Fruit fly (Drosophila melanogaster): ENCODE results near the gene dpr8.
A peak's percentile ranks its signal among the peaks of the same experiment; 100 is the strongest.

Gene dpr8

dm6 chrX:14493779-14494401 is 171.9 kb downstream of the dpr8 start (continued):
- TF ChIP-seq Spps (tag; optimal IDR thresholded peaks at IDR 0.05): peak; percentile 34
- TF ChIP-seq da (GFP tag; optimal IDR thresholded peaks at IDR 0.05): no peak
- no peak; the same call in 2 of the 3 replicates for TF ChIP-seq CG14050 (GFP tag; IDR thresholded peaks at IDR 0.05)
- TF ChIP-seq Mad (GFP tag; optimal IDR thresholded peaks at IDR 0.05): no peak
- no peak for TF ChIP-seq chm (GFP tag; IDR thresholded peaks at IDR 0.05)
- TF ChIP-seq ind (GFP tag; optimal IDR thresholded peaks at IDR 0.05): peak; percentile 38
- no peak for TF ChIP-seq Hr39 (optimal IDR thresholded peaks at IDR 0.05)
- peak; percentile 46 for TF ChIP-seq CG15269 (tag; optimal IDR thresholded peaks at IDR 0.05)
- no peak for TF ChIP-seq Usf (GFP tag; optimal IDR thresholded peaks at IDR 0.05)
- peak; percentile 23; the same call in 1 of the 3 replicates for TF ChIP-seq sr (GFP tag; IDR thresholded peaks at IDR 0.05)
- TF ChIP-seq CG15601 (tag; optimal IDR thresholded peaks at IDR 0.05): peak; percentile 70
- peak; percentile 42; the same call in 1 of the 3 replicates for TF ChIP-seq B-H1 (GFP tag; IDR thresholded peaks at IDR 0.05)
- no peak for TF ChIP-seq zf30C (GFP tag; optimal IDR thresholded peaks at IDR 0.05)
- peak; percentile 22 for TF ChIP-seq CG12219 (GFP tag; optimal IDR thresholded peaks at IDR 0.05)
- TF ChIP-seq lola (GFP tag; optimal IDR thresholded peaks at IDR 0.05): no peak
- no peak for TF ChIP-seq fru (optimal IDR thresholded peaks at IDR 0.05)
- no peak for TF ChIP-seq C15 (GFP tag; IDR thresholded peaks at IDR 0.05)
- no peak for TF ChIP-seq Dip3 (GFP tag; optimal IDR thresholded peaks at IDR 0.05)
- TF ChIP-seq CG6765 (GFP tag; optimal IDR thresholded peaks at IDR 0.05): no peak
- no peak for TF ChIP-seq twi (tag; optimal IDR thresholded peaks at IDR 0.05)
- 0 out of 2 replicates have a peak, but pooled peaks have one; percentile 38 for TF ChIP-seq Drgx (GFP tag; IDR thresholded peaks at IDR 0.05)
- TF ChIP-seq CG15479 (GFP tag; optimal IDR thresholded peaks at IDR 0.05): no peak
- TF ChIP-seq jigr1 (GFP tag; IDR thresholded peaks at IDR 0.05): no peak
- peak; percentile 56; the same call in 2 of the 3 replicates for TF ChIP-seq croc (GFP tag; conservative IDR thresholded peaks at IDR 0.05)
- no peak for TF ChIP-seq jumu (GFP tag; optimal IDR thresholded peaks at IDR 0.05)
- no peak for TF ChIP-seq eyg (GFP tag; optimal IDR thresholded peaks at IDR 0.05)
- peak; percentile 77 for TF ChIP-seq PHDP (tag; optimal IDR thresholded peaks at IDR 0.05)
- no peak for TF ChIP-seq Hmx (GFP tag; optimal IDR thresholded peaks at IDR 0.05)
- no peak for TF ChIP-seq CG10565 (GFP tag; optimal IDR thresholded peaks at IDR 0.05)
- TF ChIP-seq CG14965 (GFP tag; optimal IDR thresholded peaks at IDR 0.05; ENCODE audit: borderline replicate concordance): no peak
- TF ChIP-seq CG10959 (GFP tag; IDR thresholded peaks at IDR 0.05): 0 out of 2 replicates have a peak, but pooled peaks have one; percentile 45
- TF ChIP-seq CG12391 (tag; optimal IDR thresholded peaks at IDR 0.05): peak; percentile 75
- peak; percentile 57 for TF ChIP-seq CG1233 (GFP tag; optimal IDR thresholded peaks at IDR 0.05)
- TF ChIP-seq CG7963 (GFP tag; IDR thresholded peaks at IDR 0.05; ENCODE audit: partially characterized antibody): no peak
- peak; percentile 29; the same call in 1 of the 2 replicates for TF ChIP-seq onecut (GFP tag; IDR thresholded peaks at IDR 0.05)
- peak; percentile 69 for TF ChIP-seq Awh (GFP tag; IDR thresholded peaks at IDR 0.05)
- TF ChIP-seq gem (tag; optimal IDR thresholded peaks at IDR 0.05): peak; percentile 84
- TF ChIP-seq Scr (GFP tag; IDR thresholded peaks at IDR 0.05; ENCODE audit: partially characterized antibody): no peak
- TF ChIP-seq dimm (GFP tag; IDR thresholded peaks at IDR 0.05): 0 out of 2 replicates have a peak, but pooled peaks have one; percentile 20
- no peak for TF ChIP-seq CG2120 (GFP tag; optimal IDR thresholded peaks at IDR 0.05)
- peak; percentile 79 for TF ChIP-seq CG8388 (GFP tag; optimal IDR thresholded peaks at IDR 0.05)
- TF ChIP-seq ssp (GFP tag; IDR thresholded peaks at IDR 0.05): peak; percentile 44
- peak; percentile 82 for TF ChIP-seq sd (tag; optimal IDR thresholded peaks at IDR 0.05)
- peak; percentile 17; the same call in 1 of the 2 replicates for TF ChIP-seq CG10321 (GFP tag; IDR thresholded peaks at IDR 0.05)
- TF ChIP-seq Trl (optimal IDR thresholded peaks at IDR 0.05): no peak
- TF ChIP-seq Trl (GFP tag; optimal IDR thresholded peaks at IDR 0.05): no peak
- peak; percentile 65 for TF ChIP-seq CG6254 (GFP tag; optimal IDR thresholded peaks at IDR 0.05)
- TF ChIP-seq ab (GFP tag; optimal IDR thresholded peaks at IDR 0.05): no peak
- TF ChIP-seq h (optimal IDR thresholded peaks at IDR 0.05): no peak
- TF ChIP-seq HLH54F (GFP tag; optimal IDR thresholded peaks at IDR 0.05): no peak
- peak; percentile 80 for TF ChIP-seq CG5953 (GFP tag; IDR thresholded peaks at IDR 0.05)
- no peak for TF ChIP-seq CG3281 (GFP tag; optimal IDR thresholded peaks at IDR 0.05)

Measured in whole organism, embryonic.